Fruit fly (Drosophila melanogaster): ENCODE results near the gene CG46320.

dm6 chr3L:5731639-5732038, 67.7 kb downstream of the CG46320 start:
- TF ChIP-seq CG34367 (tag; optimal IDR thresholded peaks at IDR 0.05) (no peak), CG12605 (GFP tag; IDR thresholded peaks at IDR 0.05) (no peak), Ets98B (GFP tag; IDR thresholded peaks at IDR 0.05) (no peak), CG9948 (tag; optimal IDR thresholded peaks at IDR 0.05) (no peak), Pif1B (GFP tag; optimal IDR thresholded peaks at IDR 0.05) (no peak), CG14655 (GFP tag; optimal IDR thresholded peaks at IDR 0.05) (no peak), gl (tag; optimal IDR thresholded peaks at IDR 0.05) (no peak), CG8159 (tag; optimal IDR thresholded peaks at IDR 0.05) (no peak), CG32121 (GFP tag; IDR thresholded peaks at IDR 0.05) (no peak), CG17806 (tag; optimal IDR thresholded peaks at IDR 0.05) (no peak), Snoo (tag; optimal IDR thresholded peaks at IDR 0.05) (no peak)
